Worm (Caenorhabditis elegans): ENCODE results near the gene T20B12.5.

T20B12.5 gene

ce11 chrIII:7369394-7370024, 2.6 kb upstream of the T20B12.5 start:
- TF ChIP-seq ceh-24 (tag; optimal IDR thresholded peaks at IDR 0.05): no peak
- TF ChIP-seq ztf-16 (tag; optimal IDR thresholded peaks at IDR 0.05): no peak
- no peak for TF ChIP-seq K09A11.1 (tag; optimal IDR thresholded peaks at IDR 0.05; ENCODE audit: insufficient read depth)
- TF ChIP-seq C08G9.2 (tag; optimal IDR thresholded peaks at IDR 0.05): no peak
- no peak for TF ChIP-seq pros-1 (tag; optimal IDR thresholded peaks at IDR 0.05)
- TF ChIP-seq sdc-2 (tag; optimal IDR thresholded peaks at IDR 0.05): no peak
- TF ChIP-seq pqm-1 (tag; optimal IDR thresholded peaks at IDR 0.05): no peak
- TF ChIP-seq tbx-7 (tag; optimal IDR thresholded peaks at IDR 0.05): no peak
- TF ChIP-seq zip-5 (tag; optimal IDR thresholded peaks at IDR 0.05): no peak
- TF ChIP-seq hlh-8 (tag; optimal IDR thresholded peaks at IDR 0.05): no peak
- no peak for TF ChIP-seq pax-1 (tag; optimal IDR thresholded peaks at IDR 0.05)
- TF ChIP-seq ceh-14 (tag; optimal IDR thresholded peaks at IDR 0.05): no peak
- TF ChIP-seq pat-9 (tag; optimal IDR thresholded peaks at IDR 0.05): no peak
- no peak for TF ChIP-seq che-1 (tag; optimal IDR thresholded peaks at IDR 0.05)
- no peak for TF ChIP-seq unc-86 (tag; optimal IDR thresholded peaks at IDR 0.05)

DNA sequence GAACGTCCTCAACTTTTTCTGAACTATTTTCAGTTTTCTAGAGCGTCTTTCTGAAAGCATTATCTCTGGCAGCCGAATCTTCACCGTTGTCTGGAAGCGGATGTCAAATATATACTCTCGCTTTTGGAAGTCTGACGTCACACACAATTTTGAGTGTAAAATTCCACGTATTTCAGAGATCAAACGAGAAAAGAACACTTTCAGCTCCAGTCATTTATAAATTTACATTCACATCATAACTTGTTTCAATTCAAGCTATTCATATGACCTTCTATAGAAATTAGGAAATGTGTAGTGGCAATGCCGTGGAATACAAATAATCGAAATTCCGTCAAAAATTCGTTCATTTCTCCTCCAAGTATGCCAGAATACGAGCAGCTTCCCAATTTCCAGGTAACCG, 1.3 kb downstream of the T20B12.5 start, which contains the start of gene F08F8.11:
TSS of gene F08F8.11 (plus strand) at position 301 of the 400 bp plus-strand sequence.
- no peak for TF ChIP-seq dve-1 (tag; optimal IDR thresholded peaks at IDR 0.05)
- no peak for TF ChIP-seq elt-4 (tag; optimal IDR thresholded peaks at IDR 0.05)
- TF ChIP-seq pat-9 (tag; optimal IDR thresholded peaks at IDR 0.05): no peak
- no peak for TF ChIP-seq pag-3 (tag; optimal IDR thresholded peaks at IDR 0.05; ENCODE audit: borderline replicate concordance)
- TF ChIP-seq fkh-10 (GFP tag; optimal IDR thresholded peaks at IDR 0.05): no peak
- no peak for TF ChIP-seq hlh-6 (tag; optimal IDR thresholded peaks at IDR 0.05)
- no peak for TF ChIP-seq unc-55 (GFP tag; optimal IDR thresholded peaks at IDR 0.05)
- no peak for TF ChIP-seq sox-2 (GFP tag; IDR thresholded peaks at IDR 0.05)
- TF ChIP-seq hlh-13 (GFP tag; optimal IDR thresholded peaks at IDR 0.05): no peak
- no peak for TF ChIP-seq C38D4.7 (GFP tag; optimal IDR thresholded peaks at IDR 0.05)
- no peak for TF ChIP-seq unc-42 (tag; optimal IDR thresholded peaks at IDR 0.05)
- TF ChIP-seq hlh-15 (tag; optimal IDR thresholded peaks at IDR 0.05): no peak
- no peak for TF ChIP-seq ama-1 (optimal IDR thresholded peaks at IDR 0.05)
- no peak for TF ChIP-seq Y22D7AL.16 (tag; optimal IDR thresholded peaks at IDR 0.05)
- no peak for TF ChIP-seq fax-1 (tag; optimal IDR thresholded peaks at IDR 0.05)
- TF ChIP-seq C08G9.2 (tag; optimal IDR thresholded peaks at IDR 0.05): no peak
- TF ChIP-seq ceh-22 (tag; optimal IDR thresholded peaks at IDR 0.05): no peak
- no peak for TF ChIP-seq sdc-2 (tag; optimal IDR thresholded peaks at IDR 0.05)

ce11 chrIII:7359037-7359548, 7.8 kb downstream of the T20B12.5 start, which contains the start of the genes eco-1 and hmgr-1:
TSS of gene eco-1 (minus strand) at chrIII:7359095.
TSS of gene hmgr-1 (plus strand) at chrIII:7359498.
- TF ChIP-seq tbx-2 (tag; optimal IDR thresholded peaks at IDR 0.05): no peak
- TF ChIP-seq unc-42 (tag; optimal IDR thresholded peaks at IDR 0.05): peak; percentile 55
- TF ChIP-seq ceh-22 (tag; optimal IDR thresholded peaks at IDR 0.05): no peak

DNA sequence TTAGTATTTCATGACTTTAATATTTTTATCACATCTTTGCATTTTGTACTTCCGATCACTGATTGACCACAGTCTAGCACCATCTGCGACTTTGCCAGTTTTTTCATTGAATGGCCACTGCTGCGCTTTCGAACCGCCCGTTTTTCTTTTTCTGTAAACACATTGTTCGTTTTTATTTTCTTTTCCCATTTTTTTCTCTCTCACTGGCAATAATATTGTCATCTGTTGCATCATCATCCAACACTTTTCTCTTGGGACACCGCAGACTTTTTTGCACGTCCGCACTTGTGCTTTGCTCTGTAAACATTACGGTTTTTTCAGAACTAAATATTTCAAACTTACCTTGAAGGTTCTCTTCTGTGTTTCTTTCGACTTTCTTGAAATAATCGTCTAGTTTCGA, 8.3 kb downstream of the T20B12.5 start:
- no peak for TF ChIP-seq nhr-232 (tag; optimal IDR thresholded peaks at IDR 0.05)
- no peak for TF ChIP-seq ceh-6 (GFP tag; optimal IDR thresholded peaks at IDR 0.05)
- TF ChIP-seq tbx-7 (tag; optimal IDR thresholded peaks at IDR 0.05): no peak

DNA sequence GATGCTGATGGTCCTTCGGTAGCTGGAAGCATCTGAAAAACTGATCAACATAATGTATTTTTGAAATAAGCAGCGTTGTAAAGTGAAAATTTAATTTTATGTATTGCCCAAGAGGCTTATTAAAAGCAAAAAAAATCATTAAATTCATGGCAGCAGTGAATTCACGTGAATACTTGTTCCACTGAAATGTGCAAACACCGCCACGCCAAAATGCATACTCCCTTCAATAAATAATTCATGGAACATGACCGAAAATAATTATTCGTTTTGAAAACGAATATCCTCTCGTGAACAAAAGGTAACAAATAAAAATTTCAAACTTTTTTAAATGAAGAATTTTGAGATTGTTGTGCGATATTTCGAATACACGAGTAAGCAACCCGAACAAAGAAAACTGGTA, 9.6 kb downstream of the T20B12.5 start, which contains the start of gene F08F8.10:
TSS of gene F08F8.10 (minus strand) at position 38 of the 400 bp plus-strand sequence.
- TF ChIP-seq unc-55 (GFP tag; optimal IDR thresholded peaks at IDR 0.05) (peak; percentile 30), elt-2 (tag; optimal IDR thresholded peaks at IDR 0.05) (peak; percentile 7), unc-86 (tag; optimal IDR thresholded peaks at IDR 0.05) (peak; percentile 78), hlh-30 (tag; optimal IDR thresholded peaks at IDR 0.05; ENCODE audit: insufficient read depth) (peak; percentile 62), zip-5 (tag; optimal IDR thresholded peaks at IDR 0.05) (no peak)

Measured in whole organism, late embryonic.